Worm (Caenorhabditis elegans) whole organism, midembryonic: ENCODE measurements around the gene F44E2.10.

Experiments used
- T22C8.4 ChIP-seq: fragments of 200-800 bp; sonication (Bioruptor generic); IDR thresholded peaks from 2 replicates; pipeline ENCODE4 v1.3.6; 2022; ENCODE audit warnings: missing genetic modification characterization, missing compliant biosample characterization
- cog-1 ChIP-seq: sonication (generic microtip); optimal IDR thresholded peaks from 2 replicates; lab custom pipeline; 2016; ENCODE audit warnings: missing genetic modification characterization, missing compliant biosample characterization
- flt-1 ChIP-seq: fragments of 200-800 bp; sonication (Bioruptor generic); IDR thresholded peaks from 2 replicates; pipeline ENCODE4 v1.3.6; 2022; ENCODE audit warnings: missing genetic modification characterization, missing compliant biosample characterization
- klf-2 ChIP-seq: fragments of 200-800 bp; sonication (Bioruptor generic); conservative IDR thresholded peaks from 2 replicates; pipeline ENCODE4 v1.3.6; 2022; ENCODE audit warnings: missing genetic modification reagents, missing genetic modification characterization, missing compliant biosample characterization
- med-1 ChIP-seq: sonication (generic microtip); optimal IDR thresholded peaks from 2 replicates; lab custom pipeline; 2017; ENCODE audit warnings: missing genetic modification characterization, mild to moderate bottlenecking, missing compliant biosample characterization, antibody characterized with exemption, missing genetic modification reagents; ENCODE audit not compliant: insufficient read depth
- ref-1 ChIP-seq: fragments of 200-800 bp; sonication (Bioruptor generic); conservative IDR thresholded peaks from 2 replicates; pipeline ENCODE4 v1.3.6; 2022; ENCODE audit warnings: missing genetic modification reagents, missing genetic modification characterization, missing compliant biosample characterization
- tab-1 ChIP-seq: fragments of 200-800 bp; sonication (Bioruptor generic); IDR thresholded peaks from 2 replicates; pipeline ENCODE4 v1.3.6; 2022; ENCODE audit warnings: missing genetic modification characterization, missing compliant biosample characterization
- ztf-23 ChIP-seq: fragments of 200-800 bp; sonication (Bioruptor generic); IDR thresholded peaks from 2 replicates; pipeline ENCODE4 v1.3.6; 2022; ENCODE audit warnings: missing genetic modification reagents, missing genetic modification characterization, missing compliant biosample characterization
- ztf-29 ChIP-seq: fragments of 200-800 bp; sonication (Bioruptor generic); IDR thresholded peaks from 2 replicates; pipeline ENCODE4 v1.3.6; 2022; ENCODE audit warnings: missing genetic modification reagents, missing genetic modification characterization, missing compliant biosample characterization

Gene F44E2.10

DNA sequence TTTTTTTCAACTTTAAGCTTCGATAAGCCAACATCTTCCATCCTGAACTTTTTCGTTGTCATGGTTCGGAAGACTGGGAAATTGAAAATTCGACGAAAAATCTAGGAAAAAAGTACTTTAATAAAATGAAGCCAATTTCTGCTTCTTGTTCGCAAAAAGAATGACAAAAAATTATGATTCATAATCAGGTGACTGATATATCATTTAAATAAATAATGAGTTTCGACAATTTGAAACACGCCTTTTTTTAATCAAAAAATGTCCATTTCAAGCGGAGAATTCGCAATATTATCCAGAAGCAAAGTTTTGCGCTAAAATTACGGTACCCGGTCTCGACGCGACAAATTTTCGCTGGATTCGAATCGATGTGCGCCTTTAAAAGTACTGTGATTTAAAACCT lies 14.2 kb upstream of the F44E2.10 start, which contains the start of gene F44E2.6:
Gene F44E2.6, minus strand, starts transcription at position 101 of the 400 bp plus-strand sequence.
- TF ChIP-seq T22C8.4 (GFP tag; lab: Robert Waterston, UW) = no peak
- no peak for TF ChIP-seq klf-2 (GFP tag; lab: Robert Waterston, UW)
- no peak for TF ChIP-seq med-1
- TF ChIP-seq flt-1 (GFP tag; lab: Robert Waterston, UW) = no peak
- TF ChIP-seq ztf-23 (GFP tag; lab: Robert Waterston, UW) = no peak
- no peak for TF ChIP-seq cog-1
- no peak for TF ChIP-seq ztf-29 (GFP tag; lab: Robert Waterston, UW)
- no peak for TF ChIP-seq tab-1
- no peak for TF ChIP-seq ref-1

DNA sequence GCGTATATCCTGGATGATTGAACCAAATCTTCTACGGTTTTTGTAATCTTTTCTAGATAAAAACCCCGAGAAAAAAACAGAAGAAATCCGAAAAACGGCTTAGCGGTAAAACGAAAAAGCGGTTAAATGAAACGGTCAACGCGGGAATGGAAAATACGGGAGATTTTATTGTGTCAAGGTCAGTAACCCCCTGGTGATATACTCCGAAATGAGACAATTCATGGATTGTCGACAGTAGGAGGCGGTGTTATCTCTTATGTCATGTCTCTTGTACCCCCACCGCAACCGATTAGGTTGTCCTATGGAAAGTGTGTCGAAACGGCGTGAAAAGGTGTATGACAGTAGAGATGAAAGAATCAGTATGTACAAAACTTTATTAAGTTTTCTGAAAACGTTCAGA lies 13.2 kb upstream of the F44E2.10 start:
- no peak for TF ChIP-seq flt-1 (GFP tag; lab: Robert Waterston, UW)
- TF ChIP-seq tab-1 = no peak
- no peak for TF ChIP-seq cog-1
- no peak for TF ChIP-seq T22C8.4 (GFP tag; lab: Robert Waterston, UW)
- TF ChIP-seq med-1 = no peak
- no peak for TF ChIP-seq ztf-29 (GFP tag; lab: Robert Waterston, UW)
- no peak for TF ChIP-seq ref-1
- no peak for TF ChIP-seq ztf-23 (GFP tag; lab: Robert Waterston, UW)
- no peak for TF ChIP-seq klf-2 (GFP tag; lab: Robert Waterston, UW)

DNA sequence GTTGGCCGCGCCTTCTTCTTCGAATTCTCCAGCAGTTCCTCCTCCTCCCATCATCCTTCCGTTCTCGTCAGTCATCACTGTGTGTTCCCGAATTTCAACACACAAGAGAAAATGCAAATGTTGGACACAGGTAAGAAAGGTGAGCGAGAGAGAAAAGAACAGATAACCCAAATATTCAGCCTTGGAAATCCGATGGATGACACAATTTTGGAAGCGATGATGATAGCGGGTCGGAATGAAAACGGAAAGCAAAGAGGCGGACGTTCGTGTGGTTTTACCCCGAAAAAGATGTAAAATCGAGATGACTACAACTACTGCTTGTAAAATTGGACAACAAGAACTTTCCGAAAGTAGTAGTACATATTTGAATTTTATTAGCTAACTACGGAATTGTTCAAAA lies 8.9 kb upstream of the F44E2.10 start:
- TF ChIP-seq ztf-29 (GFP tag; lab: Robert Waterston, UW) (no peak), flt-1 (GFP tag; lab: Robert Waterston, UW) (no peak), ztf-23 (GFP tag; lab: Robert Waterston, UW) (no peak), T22C8.4 (GFP tag; lab: Robert Waterston, UW) (no peak), med-1 (no peak), klf-2 (GFP tag; lab: Robert Waterston, UW) (no peak), cog-1 (no peak), ref-1 (no peak), tab-1 (no peak)

DNA sequence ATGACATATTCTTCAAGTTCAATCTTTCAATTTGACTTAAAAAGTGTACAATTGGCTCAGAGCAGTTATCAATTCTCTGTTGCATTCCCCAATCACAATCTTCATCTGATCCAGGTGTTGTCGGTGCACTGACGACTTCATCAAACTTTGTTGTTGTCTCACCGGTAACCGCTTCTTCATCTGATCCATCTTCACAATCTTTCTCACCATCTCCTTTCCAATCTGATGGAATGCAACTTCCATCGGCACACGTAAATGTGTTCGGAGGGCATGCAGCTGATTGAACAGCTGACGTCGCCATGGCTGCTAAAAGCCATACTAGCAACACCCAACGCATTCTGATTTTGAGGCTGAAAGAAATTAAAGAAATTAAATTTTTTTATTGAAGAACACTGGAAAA lies 7.2 kb upstream of the F44E2.10 start, which contains the start of gene F44E2.4:
Gene F44E2.4, minus strand, starts transcription at position 350 of the 400 bp plus-strand sequence.
- TF ChIP-seq flt-1 (GFP tag; lab: Robert Waterston, UW) (no peak), med-1 (no peak), ref-1 (no peak), cog-1 (no peak), tab-1 (no peak), ztf-29 (GFP tag; lab: Robert Waterston, UW) (no peak), ztf-23 (GFP tag; lab: Robert Waterston, UW) (no peak), klf-2 (GFP tag; lab: Robert Waterston, UW) (no peak), T22C8.4 (GFP tag; lab: Robert Waterston, UW) (no peak)

DNA sequence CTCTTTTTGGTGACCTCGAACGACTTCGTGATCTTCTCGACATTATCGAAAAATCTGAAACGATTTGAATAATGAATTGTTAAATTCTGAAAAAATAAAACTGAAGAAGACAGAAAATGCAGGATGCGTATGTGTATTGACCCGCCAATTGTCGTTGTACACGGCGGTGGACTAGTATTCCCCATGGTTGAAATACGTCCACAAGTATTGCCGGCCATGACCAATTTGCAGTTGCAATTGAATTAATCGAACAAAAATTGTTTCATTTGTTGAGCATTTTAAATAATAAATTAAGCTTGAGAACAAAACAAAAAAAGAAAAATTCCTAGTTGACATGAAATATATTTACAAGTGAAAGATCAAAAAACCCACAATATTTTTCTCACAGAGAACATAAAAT lies 1.7 kb downstream of the F44E2.10 start, which contains the start of gene F44E2.3:
Gene F44E2.3, minus strand, starts transcription at position 61 of the 400 bp plus-strand sequence.
- TF ChIP-seq T22C8.4 (GFP tag; lab: Robert Waterston, UW) (no peak), klf-2 (GFP tag; lab: Robert Waterston, UW) (no peak), ref-1 (no peak), cog-1 (no peak), ztf-23 (GFP tag; lab: Robert Waterston, UW) (no peak), tab-1 (no peak), ztf-29 (GFP tag; lab: Robert Waterston, UW) (no peak), med-1 (no peak), flt-1 (GFP tag; lab: Robert Waterston, UW) (no peak)

DNA sequence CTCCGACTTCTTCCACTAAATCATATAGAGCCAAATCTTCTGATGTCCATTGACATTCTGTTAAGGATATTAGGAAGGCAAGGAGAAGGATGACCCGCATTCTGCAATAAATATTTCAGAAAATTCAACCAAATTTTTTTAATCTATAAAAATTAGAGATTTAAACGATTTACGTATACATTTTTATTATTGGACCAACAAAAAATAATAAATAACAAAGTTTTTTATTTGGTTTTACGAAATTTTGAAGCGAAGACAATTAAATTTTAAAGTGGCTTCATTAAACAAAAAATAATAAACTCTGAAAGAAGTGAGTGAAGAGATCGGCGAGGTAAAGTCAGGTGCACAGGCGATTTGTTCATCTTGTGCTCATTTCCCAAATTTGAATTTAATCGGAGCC lies 3.8 kb downstream of the F44E2.10 start, which contains the start of gene F54F2.9:
Gene F54F2.9, minus strand, starts transcription at position 101 of the 400 bp plus-strand sequence.
- TF ChIP-seq klf-2 (GFP tag; lab: Robert Waterston, UW) = no peak
- TF ChIP-seq ztf-23 (GFP tag; lab: Robert Waterston, UW) = no peak
- TF ChIP-seq ref-1 = no peak
- no peak for TF ChIP-seq cog-1
- TF ChIP-seq flt-1 (GFP tag; lab: Robert Waterston, UW) = no peak

DNA sequence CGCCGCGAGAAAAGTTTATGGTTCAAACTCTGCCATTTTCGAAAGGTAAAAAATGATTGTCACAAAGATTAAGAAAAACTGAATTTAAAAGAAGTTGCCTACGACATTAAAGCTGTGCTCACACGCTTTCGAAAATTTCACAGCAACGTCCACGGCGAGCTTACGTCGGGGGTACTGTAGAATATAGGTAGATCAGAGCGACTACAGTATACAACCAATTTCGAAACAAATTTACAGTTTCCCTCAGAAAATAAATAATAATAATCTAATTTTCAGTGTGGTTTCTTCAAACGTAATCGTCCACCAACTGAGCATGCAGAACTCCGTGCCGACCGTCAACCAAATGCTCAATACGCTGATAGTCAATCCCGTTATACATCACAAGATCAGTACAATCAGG lies 6.4 kb downstream of the F44E2.10 start:
- no peak for TF ChIP-seq ztf-29 (GFP tag; lab: Robert Waterston, UW)
- TF ChIP-seq cog-1 = no peak

DNA sequence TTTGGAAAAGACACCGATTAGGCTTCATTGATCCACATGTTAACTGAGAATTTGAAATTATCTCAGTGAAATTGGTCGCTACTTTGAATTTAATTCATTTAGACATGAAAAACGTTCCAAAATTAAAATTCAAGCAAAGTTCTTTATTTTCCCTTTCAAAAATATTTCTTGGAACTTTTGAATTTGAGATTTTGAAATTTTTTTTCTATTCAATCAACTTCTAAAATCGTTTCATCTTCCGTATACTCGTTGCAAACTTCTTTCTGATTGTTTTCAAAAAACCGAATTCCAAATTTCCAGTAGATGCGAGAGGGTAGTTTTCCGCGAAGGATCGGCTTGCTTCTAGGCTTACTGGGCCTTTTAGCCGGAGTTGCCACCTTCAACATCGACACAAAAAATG lies 12.3 kb downstream of the F44E2.10 start, which contains the start of gene pat-2:
Gene pat-2, plus strand, starts transcription at position 301 of the 400 bp plus-strand sequence.
- TF ChIP-seq ztf-29 (GFP tag; lab: Robert Waterston, UW) = no peak
- no peak for TF ChIP-seq T22C8.4 (GFP tag; lab: Robert Waterston, UW)
- no peak for TF ChIP-seq klf-2 (GFP tag; lab: Robert Waterston, UW)
- TF ChIP-seq med-1 = no peak
- no peak for TF ChIP-seq ref-1
- TF ChIP-seq ztf-23 (GFP tag; lab: Robert Waterston, UW) = no peak
- TF ChIP-seq cog-1 = no peak
- no peak for TF ChIP-seq tab-1
- TF ChIP-seq flt-1 (GFP tag; lab: Robert Waterston, UW) = no peak

DNA sequence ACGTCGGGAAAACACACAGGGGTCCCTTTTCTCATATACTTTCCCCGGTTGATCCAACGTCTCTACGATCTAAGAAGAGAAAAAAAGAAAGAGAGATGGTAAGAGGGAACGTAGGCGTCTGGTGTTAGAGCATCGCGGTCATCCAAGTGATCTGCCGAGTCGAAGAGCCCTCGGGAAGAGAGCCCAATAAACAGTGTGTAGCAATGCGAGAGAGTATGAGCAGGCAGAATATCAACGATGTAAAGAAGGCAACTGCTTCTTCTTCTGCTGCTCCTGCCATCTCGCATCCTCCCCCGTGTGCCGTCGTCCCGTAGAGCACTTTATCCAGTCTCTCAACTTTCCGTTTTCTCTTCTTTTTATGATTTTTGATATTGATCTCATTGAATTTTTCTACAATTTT lies 15.2 kb downstream of the F44E2.10 start:
- TF ChIP-seq flt-1 (GFP tag; lab: Robert Waterston, UW) (no peak), klf-2 (GFP tag; lab: Robert Waterston, UW) (no peak), ref-1 (no peak), ztf-23 (GFP tag; lab: Robert Waterston, UW) (no peak)

DNA sequence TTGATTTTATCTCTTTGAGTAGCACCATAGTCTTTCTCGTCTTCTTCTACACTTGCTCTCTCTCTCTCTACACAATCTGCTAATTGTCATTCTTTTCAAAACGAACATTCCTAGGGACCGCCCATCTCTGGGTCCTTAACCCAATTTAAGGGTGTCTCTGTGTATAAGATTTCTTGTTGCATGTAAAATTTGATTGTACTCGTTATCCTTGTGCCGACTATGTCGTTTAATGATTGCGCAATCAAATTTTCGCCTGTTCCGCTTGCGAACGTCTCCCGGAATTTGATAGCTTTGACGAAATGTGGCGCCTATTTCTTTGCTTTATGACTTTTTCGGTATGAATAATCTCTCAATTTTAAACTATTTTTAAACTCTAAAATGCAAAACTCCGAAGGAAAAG lies 19.8 kb downstream of the F44E2.10 start:
- no peak for TF ChIP-seq T22C8.4 (GFP tag; lab: Robert Waterston, UW)
- TF ChIP-seq med-1 = no peak
- no peak for TF ChIP-seq tab-1
- TF ChIP-seq ztf-23 (GFP tag; lab: Robert Waterston, UW) = no peak
